Worm (Caenorhabditis elegans) whole organism, mixed stage, embryonic: ENCODE results near the gene men-1.

Source experiments
- M03D4.4 ChIP-seq: sonication (generic microtip); optimal IDR thresholded peaks from 2 replicates; lab custom pipeline; 2017; ENCODE audit warnings: mild to moderate bottlenecking, missing genetic modification characterization, missing compliant biosample characterization
- bed-3 ChIP-seq: fragments of 200-800 bp; sonication (Bioruptor generic); optimal IDR thresholded peaks from 3 replicates; lab custom pipeline; 2018; ENCODE audit warnings: mild to moderate bottlenecking, missing genetic modification characterization, moderate library complexity, missing compliant biosample characterization
- blmp-1 ChIP-seq: fragments of 150-350 bp; optimal IDR thresholded peaks from 2 replicates; lab custom pipeline; 2014; ENCODE audit warnings: missing biosample characterization, missing genetic modification characterization
- ceh-39 ChIP-seq: fragments of 150-350 bp; optimal IDR thresholded peaks from 2 replicates; lab custom pipeline; 2014; ENCODE audit warnings: missing biosample characterization, missing genetic modification characterization
- ceh-43 ChIP-seq: fragments of 200-800 bp; sonication (Bioruptor generic); optimal IDR thresholded peaks from 2 replicates; lab custom pipeline; 2018; ENCODE audit warnings: mild to moderate bottlenecking, missing genetic modification characterization, moderate library complexity, missing compliant biosample characterization
- ceh-83 ChIP-seq: fragments of 200-800 bp; sonication (Bioruptor generic); optimal IDR thresholded peaks from 2 replicates; lab custom pipeline; 2018; ENCODE audit warnings: mild to moderate bottlenecking, missing genetic modification characterization, missing compliant biosample characterization
- ces-1 ChIP-seq: fragments of 150-350 bp; optimal IDR thresholded peaks from 2 replicates; lab custom pipeline; 2014; ENCODE audit warnings: missing biosample characterization, missing genetic modification reagents, missing genetic modification characterization
- cnd-1 ChIP-seq: fragments of 200-800 bp; sonication (Bioruptor generic); optimal IDR thresholded peaks from 2 replicates; lab custom pipeline; 2018; ENCODE audit warnings: mild to moderate bottlenecking, missing genetic modification characterization, missing compliant biosample characterization
- drap-1 ChIP-seq: fragments of 200-800 bp; sonication (Bioruptor generic); optimal IDR thresholded peaks from 3 replicates; lab custom pipeline; 2018; ENCODE audit warnings: mild to moderate bottlenecking, missing genetic modification characterization, missing compliant biosample characterization
- elt-1 ChIP-seq: sonication (generic microtip); optimal IDR thresholded peaks from 2 replicates; lab custom pipeline; 2017; ENCODE audit warnings: missing genetic modification characterization, mild to moderate bottlenecking, missing compliant biosample characterization, antibody characterized with exemption, moderate library complexity, borderline replicate concordance; ENCODE audit not compliant: insufficient read depth
- elt-3 ChIP-seq: fragments of 150-350 bp; optimal IDR thresholded peaks from 2 replicates; lab custom pipeline; 2014; ENCODE audit warnings: missing biosample characterization, missing genetic modification characterization
- flh-1 ChIP-seq: fragments of 200-800 bp; sonication (Bioruptor generic); optimal IDR thresholded peaks from 2 replicates; lab custom pipeline; 2018; ENCODE audit warnings: mild to moderate bottlenecking, missing genetic modification characterization, moderate library complexity, missing compliant biosample characterization
- ham-2 ChIP-seq: fragments of 200-800 bp; sonication (Bioruptor generic); optimal IDR thresholded peaks from 2 replicates; lab custom pipeline; 2018; ENCODE audit warnings: mild to moderate bottlenecking, missing genetic modification characterization, missing compliant biosample characterization
- hlh-1 ChIP-seq: fragments of 150-350 bp; optimal IDR thresholded peaks from 2 replicates; lab custom pipeline; 2014; ENCODE audit warnings: missing biosample characterization, missing genetic modification reagents, missing genetic modification characterization
- lin-13 ChIP-seq: fragments of 150-350 bp; optimal IDR thresholded peaks from 2 replicates; lab custom pipeline; 2014; ENCODE audit warnings: missing biosample characterization, missing genetic modification characterization
- lin-32 ChIP-seq: fragments of 200-800 bp; sonication (Bioruptor generic); optimal IDR thresholded peaks from 2 replicates; lab custom pipeline; 2018; ENCODE audit warnings: mild to moderate bottlenecking, missing genetic modification characterization, missing compliant biosample characterization
- lsy-2 ChIP-seq: fragments of 150-350 bp; optimal IDR thresholded peaks from 2 replicates; lab custom pipeline; 2014; ENCODE audit warnings: missing biosample characterization, missing genetic modification characterization
- mab-5 ChIP-seq: fragments of 150-350 bp; optimal IDR thresholded peaks from 2 replicates; lab custom pipeline; 2014; ENCODE audit warnings: missing biosample characterization, missing genetic modification characterization
- mep-1 ChIP-seq: fragments of 150-350 bp; optimal IDR thresholded peaks from 2 replicates; lab custom pipeline; 2017; ENCODE audit warnings: missing biosample characterization, missing genetic modification reagents, missing genetic modification characterization, inconsistent platforms
- mls-2 ChIP-seq: sonication (generic microtip); optimal IDR thresholded peaks from 2 replicates; lab custom pipeline; 2016; ENCODE audit warnings: mild to moderate bottlenecking, missing genetic modification characterization, moderate library complexity, missing compliant biosample characterization
- nhr-12 ChIP-seq: fragments of 150-350 bp; optimal IDR thresholded peaks from 2 replicates; lab custom pipeline; 2014; ENCODE audit warnings: missing biosample characterization, missing genetic modification characterization
- nhr-2 ChIP-seq: fragments of 150-350 bp; optimal IDR thresholded peaks from 2 replicates; lab custom pipeline; 2014; ENCODE audit warnings: missing biosample characterization, missing genetic modification characterization
- nhr-237 ChIP-seq: fragments of 150-350 bp; optimal IDR thresholded peaks from 2 replicates; lab custom pipeline; 2014; ENCODE audit warnings: missing biosample characterization, missing genetic modification characterization
- nhr-28 ChIP-seq: fragments of 150-350 bp; optimal IDR thresholded peaks from 2 replicates; lab custom pipeline; 2014; ENCODE audit warnings: missing biosample characterization, missing genetic modification characterization
- nhr-76 ChIP-seq: sonication (generic microtip); optimal IDR thresholded peaks from 2 replicates; lab custom pipeline; 2017; ENCODE audit warnings: missing biosample characterization, missing genetic modification characterization
- pha-4 ChIP-seq: fragments of 150-350 bp; optimal IDR thresholded peaks from 2 replicates; lab custom pipeline; 2018; ENCODE audit warnings: missing biosample characterization, missing genetic modification reagents, missing genetic modification characterization
- sem-2 ChIP-seq: fragments of 200-800 bp; sonication (Bioruptor generic); optimal IDR thresholded peaks from 2 replicates; lab custom pipeline; 2018; ENCODE audit warnings: mild to moderate bottlenecking, missing genetic modification characterization, missing compliant biosample characterization
- snpc-4 ChIP-seq: fragments of 150-350 bp; optimal IDR thresholded peaks from 2 replicates; lab custom pipeline; 2014; ENCODE audit warnings: missing biosample characterization, missing genetic modification characterization
- sptf-1 ChIP-seq: sonication (generic microtip); optimal IDR thresholded peaks from 2 replicates; lab custom pipeline; 2017; ENCODE audit warnings: mild to moderate bottlenecking, missing genetic modification characterization, moderate library complexity, missing compliant biosample characterization
- tbx-8 ChIP-seq: fragments of 200-800 bp; sonication (Bioruptor generic); optimal IDR thresholded peaks from 2 replicates; lab custom pipeline; 2018; ENCODE audit warnings: mild to moderate bottlenecking, missing genetic modification characterization, moderate library complexity, missing compliant biosample characterization
- unc-120 ChIP-seq: sonication (generic microtip); optimal IDR thresholded peaks from 2 replicates; lab custom pipeline; 2017; ENCODE audit warnings: missing genetic modification characterization, missing compliant biosample characterization; ENCODE audit not compliant: poor library complexity, severe bottlenecking
- unc-39 ChIP-seq: fragments of 150-350 bp; optimal IDR thresholded peaks from 2 replicates; lab custom pipeline; 2014; ENCODE audit warnings: missing biosample characterization, missing genetic modification characterization
- unc-62 ChIP-seq: fragments of 150-350 bp; optimal IDR thresholded peaks from 2 replicates; lab custom pipeline; 2014; ENCODE audit warnings: missing biosample characterization, missing genetic modification reagents, missing genetic modification characterization
- zip-8 ChIP-seq: fragments of 150-350 bp; optimal IDR thresholded peaks from 2 replicates; lab custom pipeline; 2014; ENCODE audit warnings: missing biosample characterization, missing genetic modification characterization
- ztf-11 ChIP-seq: fragments of 150-350 bp; optimal IDR thresholded peaks from 2 replicates; lab custom pipeline; 2014; ENCODE audit warnings: missing biosample characterization, missing genetic modification characterization

The men-1 gene

ce11 chrII:14247748-14248502 lies 14.0 kb upstream of the men-1 start:
- TF ChIP-seq nhr-76 (no peak), nhr-28 (tag; lab: Kevin White, UChicago) (no peak), ceh-83 (GFP tag; lab: Kevin White, UChicago) (peak; percentile 23), ceh-43 (GFP tag; lab: Kevin White, UChicago) (no peak), cnd-1 (peak; percentile 93), sem-2 (GFP tag; lab: Kevin White, UChicago) (peak; percentile 26), elt-1 (no peak), lin-13 (tag; lab: Kevin White, UChicago) (no peak), zip-8 (tag; lab: Kevin White, UChicago) (no peak), elt-3 (tag; lab: Kevin White, UChicago) (no peak), M03D4.4 (tag; lab: Kevin White, UChicago) (no peak), drap-1 (GFP tag; lab: Kevin White, UChicago) (no peak), mls-2 (tag; lab: Kevin White, UChicago) (peak; percentile 63), ces-1 (GFP tag; lab: Kevin White, UChicago) (no peak), lin-32 (peak; percentile 95), ham-2 (GFP tag; lab: Kevin White, UChicago) (peak; percentile 35), blmp-1 (tag; lab: Kevin White, UChicago) (no peak), snpc-4 (no peak), nhr-12 (no peak), mab-5 (no peak), nhr-2 (tag; lab: Kevin White, UChicago) (peak; percentile 76), bed-3 (GFP tag; lab: Kevin White, UChicago) (no peak), pha-4 (tag; lab: Kevin White, UChicago) (no peak), mep-1 (tag; lab: Kevin White, UChicago) (peak; percentile 60), unc-39 (tag; lab: Kevin White, UChicago) (no peak), flh-1 (GFP tag; lab: Kevin White, UChicago) (peak; percentile 14), unc-62 (GFP tag; lab: Kevin White, UChicago) (peak; percentile 16), hlh-1 (tag; lab: Kevin White, UChicago) (peak; percentile 79), sptf-1 (tag; lab: Kevin White, UChicago) (peak; percentile 57), ztf-11 (tag; lab: Kevin White, UChicago) (peak; percentile 70), unc-120 (tag; lab: Kevin White, UChicago) (no peak), nhr-237 (tag; lab: Kevin White, UChicago) (no peak), lsy-2 (tag; lab: Kevin White, UChicago) (no peak), ceh-39 (tag; lab: Kevin White, UChicago) (no peak), tbx-8 (GFP tag; lab: Kevin White, UChicago) (no peak)

DNA sequence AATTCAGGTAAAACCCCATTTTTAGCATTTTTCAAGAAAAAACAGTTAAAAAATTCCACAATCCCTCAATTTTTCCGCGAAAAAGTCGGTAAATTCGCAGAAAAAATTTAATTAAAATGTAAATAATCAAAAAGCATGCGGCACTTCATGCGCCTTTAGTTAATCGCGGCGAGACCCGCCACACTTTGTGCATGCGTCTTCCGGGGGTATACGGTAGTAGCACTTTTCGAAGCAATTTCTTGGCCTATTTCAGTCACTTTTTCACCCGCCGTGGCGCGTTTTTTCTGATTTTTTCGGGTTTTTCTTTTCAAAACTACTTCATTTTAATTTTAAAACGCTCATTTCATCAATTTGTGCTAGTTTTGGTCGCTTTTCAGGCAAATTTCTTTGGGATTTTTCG lies 13.3 kb upstream of the men-1 start:
- TF ChIP-seq ces-1 (GFP tag; lab: Kevin White, UChicago) (no peak), hlh-1 (tag; lab: Kevin White, UChicago) (no peak), nhr-76 (no peak), lsy-2 (tag; lab: Kevin White, UChicago) (peak; percentile 20), unc-39 (tag; lab: Kevin White, UChicago) (no peak), mep-1 (tag; lab: Kevin White, UChicago) (no peak)
- TF ChIP-seq, all 35 proteins: peak for 1

DNA sequence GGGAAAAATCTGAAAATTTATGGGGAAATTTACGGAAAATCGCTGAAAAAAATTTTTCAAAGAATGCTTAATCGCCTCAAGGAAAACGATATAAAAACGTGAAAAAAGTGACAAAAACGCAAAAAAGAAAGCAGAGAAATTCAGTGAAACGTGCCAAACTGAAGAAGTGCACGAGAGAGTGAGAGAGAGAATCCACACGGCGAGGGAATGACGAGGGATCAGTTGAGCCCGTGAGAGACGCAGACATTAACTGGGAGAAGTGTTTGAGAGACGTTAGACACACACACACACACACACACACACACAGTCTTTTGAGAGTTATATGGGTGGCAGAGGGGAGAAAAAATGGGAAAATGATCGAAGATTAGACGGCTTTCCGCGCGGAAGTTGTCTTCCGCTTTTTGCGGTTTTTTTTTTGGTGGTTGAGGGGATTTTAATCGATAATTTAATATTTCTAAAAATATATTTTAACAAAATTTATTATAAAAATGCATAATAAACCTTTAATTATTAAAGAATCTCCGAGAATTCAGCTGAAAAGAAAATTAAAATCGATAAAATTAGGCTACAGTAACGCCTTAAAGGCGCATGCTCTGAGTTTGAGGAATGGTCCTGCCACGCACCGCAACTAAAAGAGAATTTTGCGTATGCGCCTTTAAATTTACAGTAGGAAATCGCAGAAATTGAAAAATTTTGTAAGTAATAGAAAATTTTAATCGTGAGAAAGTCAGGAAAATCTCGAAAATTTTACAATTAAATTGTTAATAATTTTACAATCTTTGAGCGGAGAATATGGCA lies 10.7 kb upstream of the men-1 start:
- TF ChIP-seq mep-1 (tag; lab: Kevin White, UChicago) = peak; percentile 5
- no peak for TF ChIP-seq ceh-39 (tag; lab: Kevin White, UChicago)
- TF ChIP-seq sptf-1 (tag; lab: Kevin White, UChicago) = peak; percentile 36
- TF ChIP-seq lsy-2 (tag; lab: Kevin White, UChicago) = peak; percentile 57
- TF ChIP-seq mab-5 = no peak
- TF ChIP-seq lin-32 = no peak
- no peak for TF ChIP-seq nhr-2 (tag; lab: Kevin White, UChicago)
- TF ChIP-seq mls-2 (tag; lab: Kevin White, UChicago) = no peak
- no peak for TF ChIP-seq nhr-12
- no peak for TF ChIP-seq snpc-4
- TF ChIP-seq hlh-1 (tag; lab: Kevin White, UChicago) = peak; percentile 35
- TF ChIP-seq ham-2 (GFP tag; lab: Kevin White, UChicago) = no peak
- no peak for TF ChIP-seq unc-120 (tag; lab: Kevin White, UChicago)
- TF ChIP-seq elt-3 (tag; lab: Kevin White, UChicago) = no peak
- no peak for TF ChIP-seq lin-13 (tag; lab: Kevin White, UChicago)
- TF ChIP-seq ceh-83 (GFP tag; lab: Kevin White, UChicago) = no peak
- TF ChIP-seq tbx-8 (GFP tag; lab: Kevin White, UChicago) = no peak
- TF ChIP-seq pha-4 (tag; lab: Kevin White, UChicago) = peak; percentile 42
- no peak for TF ChIP-seq flh-1 (GFP tag; lab: Kevin White, UChicago)
- TF ChIP-seq bed-3 (GFP tag; lab: Kevin White, UChicago) = no peak
- TF ChIP-seq elt-1 = no peak
- TF ChIP-seq nhr-237 (tag; lab: Kevin White, UChicago) = no peak
- TF ChIP-seq cnd-1 = no peak
- TF ChIP-seq drap-1 (GFP tag; lab: Kevin White, UChicago) = no peak
- TF ChIP-seq sem-2 (GFP tag; lab: Kevin White, UChicago) = no peak
- TF ChIP-seq blmp-1 (tag; lab: Kevin White, UChicago) = peak; percentile 56
- TF ChIP-seq ztf-11 (tag; lab: Kevin White, UChicago) = no peak
- no peak for TF ChIP-seq unc-39 (tag; lab: Kevin White, UChicago)
- no peak for TF ChIP-seq nhr-28 (tag; lab: Kevin White, UChicago)
- no peak for TF ChIP-seq nhr-76
- TF ChIP-seq unc-62 (GFP tag; lab: Kevin White, UChicago) = peak; percentile 19
- no peak for TF ChIP-seq zip-8 (tag; lab: Kevin White, UChicago)
- no peak for TF ChIP-seq ceh-43 (GFP tag; lab: Kevin White, UChicago)
- no peak for TF ChIP-seq M03D4.4 (tag; lab: Kevin White, UChicago)
- peak; percentile 53 for TF ChIP-seq ces-1 (GFP tag; lab: Kevin White, UChicago)
- TF ChIP-seq, all 35 proteins: peak for 8
